Worm (Caenorhabditis elegans): ENCODE measurements around the gene hst-2.

DNA sequence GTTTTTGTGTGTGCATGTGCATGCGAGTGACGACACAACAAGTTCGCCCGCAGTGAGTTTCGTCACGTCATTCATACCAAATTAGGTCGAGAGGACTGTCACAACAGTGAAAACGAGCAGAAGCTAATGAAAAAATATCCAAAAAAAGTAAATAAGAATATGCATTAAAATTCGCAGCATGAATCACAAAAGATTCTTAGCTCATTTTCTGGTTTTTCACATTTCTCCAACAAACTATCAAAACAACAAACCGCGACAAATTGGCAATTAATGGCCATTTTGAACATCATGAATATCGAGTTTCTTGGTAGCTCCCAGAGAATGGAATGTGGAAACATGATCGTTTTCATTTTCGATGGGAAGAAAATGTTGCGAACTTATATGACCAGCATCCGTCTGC is 36.6 kb upstream of the hst-2 start:
- TF ChIP-seq ceh-19 (GFP tag; optimal IDR thresholded peaks at IDR 0.05) (no peak), ztf-16 (tag; optimal IDR thresholded peaks at IDR 0.05) (no peak), dve-1 (tag; optimal IDR thresholded peaks at IDR 0.05) (no peak), nhr-11 (tag; optimal IDR thresholded peaks at IDR 0.05) (no peak), pha-4 (tag; optimal IDR thresholded peaks at IDR 0.05) (no peak), tbx-2 (tag; optimal IDR thresholded peaks at IDR 0.05) (no peak), fkh-10 (GFP tag; optimal IDR thresholded peaks at IDR 0.05) (no peak), ceh-24 (tag; optimal IDR thresholded peaks at IDR 0.05) (no peak), unc-86 (tag; optimal IDR thresholded peaks at IDR 0.05) (no peak), pag-3 (tag; optimal IDR thresholded peaks at IDR 0.05; ENCODE audit: borderline replicate concordance) (no peak), nfya-1 (tag; optimal IDR thresholded peaks at IDR 0.05) (no peak), ceh-9 (tag; optimal IDR thresholded peaks at IDR 0.05) (no peak), hlh-30 (tag; optimal IDR thresholded peaks at IDR 0.05; ENCODE audit: insufficient read depth) (no peak)

Measured in whole organism, late embryonic.